Worm (Caenorhabditis elegans): ENCODE data around the gene K09C8.2.
A peak's percentile ranks its signal among the peaks of the same experiment; 100 is the strongest.

Gene K09C8.2

DNA sequence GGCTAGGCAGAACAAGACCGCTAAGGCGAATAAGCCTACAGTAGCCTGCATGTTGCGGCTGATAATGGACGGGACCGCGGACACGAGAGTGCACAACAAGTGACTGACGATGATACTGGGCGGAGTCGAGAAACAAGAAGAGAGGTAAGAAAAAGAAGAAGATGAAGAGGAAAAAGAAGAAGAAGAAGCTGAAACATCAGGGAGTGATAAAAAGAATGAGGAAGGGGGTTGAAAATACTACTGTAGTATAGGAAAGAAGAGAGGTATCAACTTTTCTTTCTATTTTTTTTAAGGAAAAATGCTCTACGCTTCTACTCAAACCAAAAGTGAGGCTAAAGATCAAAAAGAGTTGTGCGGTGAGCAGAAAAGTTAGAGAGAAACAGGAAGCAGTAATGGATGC, 10.4 kb upstream of the K09C8.2 start, which contains the start of gene T21B6.3:
T21B6.3 (minus strand) TSS at position 101 of the 400 bp plus-strand sequence.
- TF ChIP-seq dao-5 (tag; optimal IDR thresholded peaks at IDR 0.05) (no peak), W03F9.2 (tag; optimal IDR thresholded peaks at IDR 0.05) (no peak), him-1 (tag; optimal IDR thresholded peaks at IDR 0.05) (no peak)

DNA sequence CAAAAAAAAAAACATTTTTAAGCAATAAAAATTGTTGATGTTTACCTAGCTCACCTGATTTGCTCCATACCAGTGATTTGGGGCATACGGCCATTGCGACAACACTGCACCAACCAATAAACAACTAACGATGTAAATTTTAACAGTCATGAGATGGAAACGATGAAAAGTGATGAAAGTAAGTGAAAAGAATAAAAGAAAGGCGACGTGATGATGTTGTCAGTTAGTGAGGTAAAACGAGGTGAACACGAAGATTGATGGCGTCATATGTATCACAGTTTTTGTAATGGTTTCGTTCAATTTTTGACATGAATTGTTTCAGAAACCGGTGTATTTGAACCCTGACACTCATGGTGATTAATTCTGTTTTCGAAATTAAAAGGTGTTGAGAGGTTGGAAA, 8.1 kb upstream of the K09C8.2 start, which contains the start of gene K09C8.7:
K09C8.7 (minus strand) TSS at position 226 of the 400 bp plus-strand sequence.
- no peak for TF ChIP-seq dao-5 (tag; optimal IDR thresholded peaks at IDR 0.05)
- no peak for TF ChIP-seq W03F9.2 (tag; optimal IDR thresholded peaks at IDR 0.05)
- no peak for TF ChIP-seq him-1 (tag; optimal IDR thresholded peaks at IDR 0.05)

DNA sequence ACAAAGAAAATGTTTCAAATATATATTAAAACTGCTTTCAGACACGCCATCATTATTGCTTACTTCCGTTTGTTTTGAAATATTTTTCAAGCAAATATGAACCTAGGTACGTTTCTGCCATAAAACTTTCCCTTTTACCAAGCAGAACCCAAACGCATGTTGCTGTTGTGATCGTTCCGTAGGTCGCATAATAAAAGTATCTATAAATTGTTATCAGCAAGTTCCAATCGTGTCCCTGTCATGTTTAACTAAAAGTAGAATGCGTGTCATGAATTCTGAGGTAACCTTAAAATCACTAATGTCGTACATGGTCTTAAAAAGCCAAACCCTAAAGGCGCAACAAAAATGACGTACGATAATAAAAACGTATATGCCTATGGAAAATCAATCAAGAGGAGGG, 7.3 kb upstream of the K09C8.2 start:
- no peak for TF ChIP-seq W03F9.2 (tag; optimal IDR thresholded peaks at IDR 0.05)
- no peak for TF ChIP-seq dao-5 (tag; optimal IDR thresholded peaks at IDR 0.05)
- TF ChIP-seq him-1 (tag; optimal IDR thresholded peaks at IDR 0.05): no peak

DNA sequence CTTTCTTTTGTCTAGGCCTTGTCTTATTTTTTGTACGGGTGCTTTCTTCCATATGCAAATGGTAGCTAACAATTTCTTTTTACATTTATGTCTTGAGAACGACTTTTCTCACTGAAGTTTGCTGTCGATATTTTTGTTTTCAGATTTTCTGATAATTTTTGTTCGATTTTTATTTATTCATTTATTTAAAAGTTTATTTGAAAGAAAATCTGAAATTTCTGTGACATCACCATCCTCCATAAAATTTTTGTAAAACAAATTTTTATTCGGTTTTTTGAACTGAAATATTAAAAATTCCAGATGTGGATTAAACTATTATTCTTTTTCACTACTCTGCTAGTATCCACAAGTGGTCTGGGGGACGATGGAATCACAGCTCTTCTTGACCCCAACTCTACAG, 5.4 kb upstream of the K09C8.2 start, which contains the start of gene pbo-4:
pbo-4 (plus strand) TSS at position 301 of the 400 bp plus-strand sequence.
- TF ChIP-seq dao-5 (tag; optimal IDR thresholded peaks at IDR 0.05) (no peak), W03F9.2 (tag; optimal IDR thresholded peaks at IDR 0.05) (no peak), him-1 (tag; optimal IDR thresholded peaks at IDR 0.05) (no peak)

DNA sequence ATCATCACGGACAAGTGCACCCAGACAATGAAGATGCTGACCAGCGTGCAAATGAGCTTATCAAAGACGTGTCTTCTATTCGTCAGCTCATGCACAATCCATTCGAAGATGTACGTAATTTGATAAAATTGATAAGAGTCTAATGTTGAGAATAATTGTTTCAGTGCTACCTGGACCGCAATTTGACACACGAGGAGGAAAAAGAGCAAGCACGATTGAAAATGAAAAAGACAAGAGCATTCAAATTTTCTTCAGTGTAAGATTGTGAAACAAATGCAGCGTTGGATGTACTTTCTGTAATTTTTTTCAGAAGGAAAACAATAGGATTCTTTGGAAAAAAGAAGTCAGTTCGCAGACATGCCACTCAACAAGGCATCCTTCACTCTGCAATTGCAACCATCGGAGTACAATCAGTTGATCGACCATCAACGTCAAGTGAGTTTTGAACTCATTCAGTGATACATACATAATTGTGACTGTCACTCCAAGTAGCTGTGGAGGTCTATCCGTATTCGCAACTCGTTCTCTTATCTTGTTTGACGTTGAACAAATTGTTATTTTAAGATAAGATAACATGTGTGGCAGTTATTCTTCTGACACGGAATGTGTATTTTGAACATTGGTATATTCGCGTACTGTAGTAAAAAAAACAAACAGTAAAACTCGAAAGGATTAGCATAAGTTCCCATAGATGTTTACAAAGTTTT, 2.1 kb upstream of the K09C8.2 start:
- TF ChIP-seq him-1 (tag; optimal IDR thresholded peaks at IDR 0.05): no peak
- TF ChIP-seq W03F9.2 (tag; optimal IDR thresholded peaks at IDR 0.05): no peak
- no peak for TF ChIP-seq dao-5 (tag; optimal IDR thresholded peaks at IDR 0.05)

DNA sequence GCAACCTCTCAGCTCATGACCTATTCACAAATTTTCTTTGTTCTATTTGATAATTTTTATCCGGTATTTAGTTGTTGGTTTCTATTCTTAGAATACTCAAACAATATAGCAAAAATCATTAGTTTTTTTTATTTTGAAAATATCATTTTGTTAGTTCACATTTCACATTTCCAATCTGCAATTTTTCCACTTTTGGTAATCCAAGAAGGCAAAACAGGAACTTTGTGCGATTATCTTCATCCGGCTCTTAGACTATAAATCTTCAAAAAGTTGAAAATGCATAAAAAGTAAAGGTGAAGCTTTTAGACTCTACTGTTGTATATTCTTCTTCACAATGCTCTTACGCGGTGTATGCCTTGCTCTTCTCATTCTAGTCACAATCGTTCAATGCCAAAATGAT, 809 bp upstream of the K09C8.2 start, which contains the start of gene nlp-19:
nlp-19 (plus strand) TSS at position 301 of the 400 bp plus-strand sequence.
- TF ChIP-seq him-1 (tag; optimal IDR thresholded peaks at IDR 0.05) (no peak), dao-5 (tag; optimal IDR thresholded peaks at IDR 0.05) (no peak)

DNA sequence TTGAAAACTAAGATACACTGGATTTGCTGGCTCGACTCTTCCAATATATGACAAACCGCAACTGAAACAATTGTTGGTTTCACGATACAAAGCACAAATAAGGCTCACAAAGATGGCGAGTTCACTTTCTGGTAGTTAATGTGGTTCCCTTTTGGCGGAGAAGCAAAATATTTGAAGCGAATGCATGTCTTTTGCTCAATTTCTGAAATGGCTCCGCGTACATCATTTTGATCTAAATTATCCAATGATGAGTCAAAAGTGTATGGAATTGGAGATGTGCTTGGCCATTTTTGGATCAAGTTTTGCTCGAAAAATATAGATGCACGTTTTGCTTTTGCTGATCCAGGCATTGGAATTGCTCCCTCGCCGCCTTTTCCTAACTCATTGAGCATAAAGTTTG, 2.5 kb downstream of the K09C8.2 start:
- TF ChIP-seq dao-5 (tag; optimal IDR thresholded peaks at IDR 0.05) (no peak), him-1 (tag; optimal IDR thresholded peaks at IDR 0.05) (no peak), W03F9.2 (tag; optimal IDR thresholded peaks at IDR 0.05) (no peak)

DNA sequence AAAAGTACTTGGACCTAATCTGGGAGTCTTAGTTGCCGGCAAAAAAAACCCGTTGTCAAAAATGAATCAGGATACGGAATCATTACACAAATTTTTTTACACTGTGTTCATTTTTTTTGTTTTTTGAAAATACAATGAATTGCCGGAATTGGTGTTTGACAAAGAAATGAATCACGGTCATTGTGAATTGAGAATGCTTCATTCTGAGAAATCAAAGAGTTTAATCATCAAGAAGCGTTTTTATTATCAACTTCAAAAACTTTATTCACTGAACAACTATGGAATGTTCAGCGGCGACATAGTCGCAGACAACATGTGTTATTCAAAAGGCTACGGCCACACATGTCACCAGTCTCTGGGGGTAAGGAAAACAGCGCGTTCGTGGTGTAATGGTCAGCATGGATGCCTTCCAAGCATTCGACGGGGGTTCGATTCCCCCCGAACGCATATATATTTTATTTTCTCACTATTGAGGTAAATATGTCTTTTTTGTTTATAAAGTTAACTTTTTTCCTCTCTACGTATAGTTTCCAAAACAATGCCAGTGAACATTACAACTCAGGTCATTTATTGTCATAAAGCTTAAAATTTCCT, 4.3 kb downstream of the K09C8.2 start, which contains the start of gene nas-10:
nas-10 (minus strand) TSS at position 51 of the 594 bp plus-strand sequence.
- TF ChIP-seq him-1 (tag; optimal IDR thresholded peaks at IDR 0.05): peak; percentile 81
- no peak for TF ChIP-seq W03F9.2 (tag; optimal IDR thresholded peaks at IDR 0.05)
- TF ChIP-seq dao-5 (tag; optimal IDR thresholded peaks at IDR 0.05): peak; percentile 72

DNA sequence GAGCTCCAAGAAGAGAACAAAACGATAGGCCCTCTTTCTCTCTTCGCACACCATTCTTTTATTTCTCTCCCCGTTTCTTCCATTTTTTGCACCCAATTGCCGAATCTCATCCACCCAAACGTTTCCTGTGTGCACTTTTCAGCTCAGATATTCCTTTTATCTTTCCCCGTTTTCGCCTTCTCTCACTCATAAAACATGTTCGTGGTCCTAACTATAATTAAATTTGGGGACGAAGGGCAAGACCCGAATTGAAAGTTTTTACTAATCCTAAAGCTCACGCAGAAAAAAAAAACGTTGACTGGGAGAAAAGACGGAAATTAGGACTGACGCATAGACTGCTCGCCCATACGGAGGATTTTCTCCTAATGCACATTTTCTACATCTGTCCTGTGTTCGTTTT, 6.3 kb downstream of the K09C8.2 start:
- TF ChIP-seq him-1 (tag; optimal IDR thresholded peaks at IDR 0.05): no peak
- no peak for TF ChIP-seq W03F9.2 (tag; optimal IDR thresholded peaks at IDR 0.05)
- TF ChIP-seq dao-5 (tag; optimal IDR thresholded peaks at IDR 0.05): no peak

DNA sequence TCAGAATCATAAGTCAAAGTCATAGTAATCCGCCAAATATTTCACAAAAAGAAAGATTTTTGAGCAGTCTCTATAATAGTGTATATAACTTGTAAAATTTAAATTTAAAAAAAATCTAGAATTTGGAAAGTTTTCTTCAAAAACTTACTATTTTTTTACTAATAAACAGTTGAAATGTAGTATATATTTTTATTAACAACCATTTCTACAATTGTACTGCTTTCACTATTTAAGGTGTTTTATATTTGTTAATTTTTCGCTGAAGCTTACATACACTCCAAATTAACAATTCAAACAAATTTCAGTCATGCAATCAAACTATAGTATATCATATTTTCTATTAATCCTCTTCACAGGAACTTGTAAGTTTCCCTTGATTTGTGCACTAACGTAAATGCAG, 7.0 kb downstream of the K09C8.2 start, which contains the start of gene lge-1:
lge-1 (plus strand) TSS at position 301 of the 400 bp plus-strand sequence.
- TF ChIP-seq him-1 (tag; optimal IDR thresholded peaks at IDR 0.05) (no peak), dao-5 (tag; optimal IDR thresholded peaks at IDR 0.05) (no peak), W03F9.2 (tag; optimal IDR thresholded peaks at IDR 0.05) (no peak)

DNA sequence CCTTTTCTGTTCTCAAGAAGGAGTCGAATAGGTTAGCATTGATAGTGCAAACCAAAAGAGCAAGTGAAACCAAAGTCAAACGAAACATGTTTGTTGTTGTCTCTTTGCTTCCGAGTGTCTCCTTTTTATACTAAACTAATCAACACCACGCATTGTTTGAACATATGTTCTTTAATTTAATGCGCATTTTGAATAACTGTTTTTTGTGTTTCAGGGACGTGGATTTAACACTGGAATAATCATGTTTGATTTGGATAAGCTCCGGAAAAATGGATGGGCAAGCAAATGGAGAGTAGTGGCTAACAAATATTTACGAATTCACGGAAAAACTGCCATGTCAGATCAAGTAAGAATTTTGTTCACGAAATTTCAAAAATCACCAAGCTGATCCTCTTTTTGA, 8.5 kb downstream of the K09C8.2 start, which contains the start of gene K09C8.9:
K09C8.9 (minus strand) TSS at position 101 of the 400 bp plus-strand sequence.
- no peak for TF ChIP-seq dao-5 (tag; optimal IDR thresholded peaks at IDR 0.05)
- no peak for TF ChIP-seq W03F9.2 (tag; optimal IDR thresholded peaks at IDR 0.05)
- no peak for TF ChIP-seq him-1 (tag; optimal IDR thresholded peaks at IDR 0.05)

DNA sequence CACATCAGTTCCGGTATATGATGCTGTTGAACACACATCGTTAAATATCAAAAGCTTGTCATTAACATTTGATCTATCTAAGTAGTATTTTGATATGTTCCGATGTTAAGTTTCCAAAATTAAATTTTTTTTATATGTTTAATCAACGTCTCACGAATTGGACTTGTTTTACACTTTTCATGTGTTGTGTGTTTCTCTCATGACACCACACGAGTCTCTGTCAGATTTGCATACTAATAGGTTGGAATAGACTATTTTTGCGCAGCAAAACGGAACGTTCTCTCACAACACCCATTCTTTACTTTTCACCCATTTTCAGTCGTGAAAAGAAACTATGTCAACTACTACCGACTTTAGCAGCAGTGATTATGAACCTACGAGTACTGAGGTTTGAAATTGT, 11.4 kb downstream of the K09C8.2 start, which contains the start of gene K09C8.8:
K09C8.8 (plus strand) TSS at position 301 of the 400 bp plus-strand sequence.
- TF ChIP-seq W03F9.2 (tag; optimal IDR thresholded peaks at IDR 0.05) (no peak), him-1 (tag; optimal IDR thresholded peaks at IDR 0.05) (no peak), dao-5 (tag; optimal IDR thresholded peaks at IDR 0.05) (no peak)

DNA sequence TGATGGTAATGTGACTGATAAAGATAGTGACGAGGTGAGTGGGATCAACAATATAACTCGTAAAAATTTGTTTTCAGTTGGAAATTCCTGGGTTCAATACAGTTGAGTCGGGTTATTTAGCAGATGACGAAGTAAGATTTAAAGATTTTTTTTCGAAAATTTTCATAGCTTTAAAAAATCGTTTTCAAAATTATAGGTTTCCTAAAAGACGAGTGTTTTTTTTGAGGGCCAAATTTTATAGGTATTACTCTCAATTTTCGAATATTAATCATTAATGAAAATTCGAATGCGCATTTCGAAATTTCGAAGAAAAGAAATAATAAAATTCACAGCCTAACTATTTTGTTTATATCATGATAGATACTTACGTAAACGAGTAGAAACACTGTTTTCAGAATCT, 11.9 kb downstream of the K09C8.2 start:
- TF ChIP-seq W03F9.2 (tag; optimal IDR thresholded peaks at IDR 0.05) (no peak), dao-5 (tag; optimal IDR thresholded peaks at IDR 0.05) (no peak)

Data from whole organism, L4/young adult.